Fruit fly (Drosophila melanogaster) whole organism, wandering third instar larva: ENCODE results near the gene Cdk12.

Experiments
- Abd-B ChIP-seq: fragments of >200 bp; optimal IDR thresholded peaks from 2 replicates; lab custom pipeline; 2017; ENCODE audit warnings: missing biosample characterization, missing genetic modification characterization
- Hnf4 ChIP-seq: fragments of 200-800 bp; sonication (Bioruptor generic); optimal IDR thresholded peaks from 2 replicates; lab custom pipeline; 2016; ENCODE audit warnings: missing biosample characterization, mild to moderate bottlenecking, missing genetic modification characterization
- Hr78 ChIP-seq: fragments of >200 bp; optimal IDR thresholded peaks from 2 replicates; lab custom pipeline; 2017; ENCODE audit warnings: missing biosample characterization, missing genetic modification characterization
- Hr83 ChIP-seq: fragments of 200-300 bp; sonication (Bioruptor generic); optimal IDR thresholded peaks from 2 replicates; lab custom pipeline; 2016; ENCODE audit warnings: missing biosample characterization, mild to moderate bottlenecking, missing genetic modification characterization, moderate library complexity; ENCODE audit not compliant: poor library complexity, severe bottlenecking
- Myc ChIP-seq: fragments of >200 bp; optimal IDR thresholded peaks from 2 replicates; lab custom pipeline; 2017
- Rel ChIP-seq, 2 experiments: fragments of 200-800 bp; sonication (Bioruptor generic) in 1 of 2; optimal IDR thresholded peaks; 2 replicates in 1 of 2; 3 replicates in 1 of 2; lab custom pipeline; 2016 to 2019; ENCODE audit warnings: mild to moderate bottlenecking in 2 of 2, missing biosample characterization in 2 of 2, missing genetic modification characterization in 2 of 2, moderate library complexity in 1 of 2
- foxo ChIP-seq, 2 experiments: fragments of 200-800 bp; sonication (Bioruptor generic); optimal IDR thresholded peaks; 2 replicates in 1 of 2; 3 replicates in 1 of 2; lab custom pipeline; 2016 to 2017; ENCODE audit warnings: missing biosample characterization in 2 of 2, missing genetic modification characterization in 2 of 2
- fru ChIP-seq: fragments of 200-800 bp; sonication (Bioruptor generic); optimal IDR thresholded peaks from 3 replicates; lab custom pipeline; 2016; ENCODE audit warnings: missing biosample characterization, mild to moderate bottlenecking, missing genetic modification characterization
- h ChIP-seq: fragments of 200-800 bp; sonication (Bioruptor generic); optimal IDR thresholded peaks from 3 replicates; lab custom pipeline; 2016; ENCODE audit warnings: missing biosample characterization, mild to moderate bottlenecking, missing genetic modification characterization
- jim ChIP-seq: fragments of 175-275, 200-325 bp; sonication (Bioruptor generic); optimal IDR thresholded peaks from 2 replicates; lab custom pipeline; 2016; ENCODE audit warnings: missing biosample characterization, mild to moderate bottlenecking, missing genetic modification characterization
- pan ChIP-seq: fragments of >200 bp; optimal IDR thresholded peaks from 2 replicates; lab custom pipeline; 2017
- rgr ChIP-seq: fragments of 200-800 bp; sonication (Bioruptor generic); optimal IDR thresholded peaks from 3 replicates; lab custom pipeline; 2016; ENCODE audit warnings: missing biosample characterization, mild to moderate bottlenecking, missing genetic modification characterization

dm6 chr3L:21568848-21569372 is 52.8 kb downstream of the Cdk12 start, which contains the start of the genes CRIF and SMC5:
- peak; percentile 64 for TF ChIP-seq Hnf4 (GFP tag; lab: Kevin White, UChicago)
- no peak for TF ChIP-seq Abd-B (GFP tag; lab: Kevin White, UChicago)
- TF ChIP-seq Myc, result peak; percentile 91
- TF ChIP-seq foxo (GFP tag; optimal IDR thresholded peaks at IDR 0.05; lab: Kevin White, UChicago), result no peak
- TF ChIP-seq Rel (GFP tag; optimal IDR thresholded peaks at IDR 0.05; lab: Kevin White, UChicago), result no peak
- TF ChIP-seq Rel (tag; optimal IDR thresholded peaks at IDR 0.05; lab: Kevin White, UChicago), result no peak
- no peak for TF ChIP-seq rgr
- no peak for TF ChIP-seq Hr83 (GFP tag; lab: Kevin White, UChicago)
- no peak for TF ChIP-seq pan (lab: Kevin White, UChicago)
- TF ChIP-seq jim (GFP tag; lab: Kevin White, UChicago), result no peak
- no peak for TF ChIP-seq Hr78 (GFP tag; lab: Kevin White, UChicago)
- TF ChIP-seq h (GFP tag; lab: Kevin White, UChicago), result no peak
- TF ChIP-seq fru (GFP tag; lab: Kevin White, UChicago), result no peak
